Worm (Caenorhabditis elegans) whole organism, L2 larva: ENCODE data around the gene ncx-8.
A peak's percentile ranks its signal among the peaks of the same experiment; 100 is the strongest.

ENCODE experiments used
- C34F6.9 ChIP-seq: fragments of 150-350 bp; optimal IDR thresholded peaks from 2 replicates; lab custom pipeline; 2014; ENCODE audit warnings: missing biosample characterization, missing genetic modification characterization
- F13H6.1 ChIP-seq: sonication (generic microtip); optimal IDR thresholded peaks from 2 replicates; lab custom pipeline; 2016; ENCODE audit warnings: missing genetic modification characterization, missing compliant biosample characterization
- R02D3.7 ChIP-seq: fragments of 150-350 bp; optimal IDR thresholded peaks from 2 replicates; lab custom pipeline; 2014; ENCODE audit warnings: missing biosample characterization, missing genetic modification characterization
- Y55F3AM.14 ChIP-seq: fragments of 200-800 bp; sonication (Bioruptor generic); optimal IDR thresholded peaks from 2 replicates; lab custom pipeline; 2018; ENCODE audit warnings: mild to moderate bottlenecking, missing genetic modification characterization, missing compliant biosample characterization
- ZK546.5 ChIP-seq: sonication (generic microtip); optimal IDR thresholded peaks from 2 replicates; lab custom pipeline; 2017; ENCODE audit warnings: missing biosample characterization, missing genetic modification characterization
- alr-1 ChIP-seq: fragments of 150-350 bp; optimal IDR thresholded peaks from 2 replicates; lab custom pipeline; 2014; ENCODE audit warnings: missing biosample characterization, missing genetic modification characterization
- aly-2 ChIP-seq: fragments of 150-350 bp; optimal IDR thresholded peaks from 2 replicates; lab custom pipeline; 2014; ENCODE audit warnings: missing biosample characterization, missing genetic modification characterization
- ama-1 ChIP-seq: fragments of 150-350 bp; optimal IDR thresholded peaks from 2 replicates; lab custom pipeline; 2018; ENCODE audit warnings: inconsistent platforms
- blmp-1 ChIP-seq: sonication (generic microtip); optimal IDR thresholded peaks from 2 replicates; lab custom pipeline; 2017; ENCODE audit warnings: missing genetic modification characterization, mild to moderate bottlenecking, missing compliant biosample characterization, antibody characterized with exemption, moderate library complexity; ENCODE audit not compliant: insufficient read depth
- ceh-16 ChIP-seq: fragments of 150-350 bp; optimal IDR thresholded peaks from 2 replicates; lab custom pipeline; 2014; ENCODE audit warnings: missing biosample characterization, missing genetic modification characterization
- ceh-82 ChIP-seq: fragments of 150-350 bp; optimal IDR thresholded peaks from 2 replicates; lab custom pipeline; 2014; ENCODE audit warnings: missing biosample characterization, missing genetic modification characterization
- crh-2 ChIP-seq: sonication (generic microtip); optimal IDR thresholded peaks from 2 replicates; lab custom pipeline; 2017; ENCODE audit warnings: missing biosample characterization, missing genetic modification characterization
- dmd-4 ChIP-seq: sonication (generic microtip); optimal IDR thresholded peaks from 2 replicates; lab custom pipeline; 2017; ENCODE audit warnings: missing biosample characterization, missing genetic modification characterization
- egl-27 ChIP-seq: sonication (generic microtip); optimal IDR thresholded peaks from 3 replicates; lab custom pipeline; 2017; ENCODE audit warnings: missing biosample characterization, missing genetic modification reagents, missing genetic modification characterization
- elt-1 ChIP-seq: fragments of 150-350 bp; optimal IDR thresholded peaks from 2 replicates; lab custom pipeline; 2014; ENCODE audit warnings: missing biosample characterization, missing genetic modification characterization
- elt-3 ChIP-seq: sonication (generic microtip); optimal IDR thresholded peaks from 2 replicates; lab custom pipeline; 2017; ENCODE audit warnings: missing biosample characterization, missing genetic modification characterization
- fos-1 ChIP-seq: fragments of 150-350 bp; optimal IDR thresholded peaks from 2 replicates; lab custom pipeline; 2014; ENCODE audit warnings: missing biosample characterization, missing genetic modification characterization
- gmeb-1 ChIP-seq: fragments of 150-350 bp; optimal IDR thresholded peaks from 2 replicates; lab custom pipeline; 2014; ENCODE audit warnings: missing biosample characterization, missing genetic modification characterization
- lin-11 ChIP-seq: fragments of 150-350 bp; sonication (generic microtip); optimal IDR thresholded peaks from 2 replicates; lab custom pipeline; 2014; ENCODE audit warnings: missing biosample characterization, missing genetic modification characterization, inconsistent platforms, mixed read lengths
- lin-13 ChIP-seq: fragments of 150-350 bp; optimal IDR thresholded peaks from 2 replicates; lab custom pipeline; 2014; ENCODE audit warnings: missing biosample characterization, missing genetic modification reagents, missing genetic modification characterization
- mab-5 ChIP-seq: fragments of 150-350 bp; optimal IDR thresholded peaks from 2 replicates; lab custom pipeline; 2014; ENCODE audit warnings: missing biosample characterization, missing genetic modification characterization
- mdl-1 ChIP-seq, 2 experiments: fragments of 150-350 bp in 1 of 2; sonication (generic microtip) in 1 of 2; optimal IDR thresholded peaks; 2 replicates each; lab custom pipeline; 2017; ENCODE audit warnings: missing biosample characterization in 2 of 2, missing genetic modification characterization in 2 of 2
- nhr-10 ChIP-seq: sonication (generic microtip); optimal IDR thresholded peaks from 2 replicates; lab custom pipeline; 2017; ENCODE audit warnings: missing biosample characterization, missing genetic modification characterization
- nhr-11 ChIP-seq: fragments of 150-350 bp; optimal IDR thresholded peaks from 2 replicates; lab custom pipeline; 2014; ENCODE audit warnings: missing biosample characterization, missing genetic modification characterization
- nhr-12 ChIP-seq: fragments of 150-350 bp; optimal IDR thresholded peaks from 2 replicates; lab custom pipeline; 2014; ENCODE audit warnings: missing biosample characterization, missing genetic modification characterization
- nhr-129 ChIP-seq: fragments of 150-350 bp; optimal IDR thresholded peaks from 2 replicates; lab custom pipeline; 2014; ENCODE audit warnings: missing biosample characterization, missing genetic modification characterization
- nhr-21 ChIP-seq: fragments of 150-350 bp; optimal IDR thresholded peaks from 2 replicates; lab custom pipeline; 2014; ENCODE audit warnings: missing biosample characterization, missing genetic modification characterization
- nhr-23 ChIP-seq: fragments of 150-350 bp; optimal IDR thresholded peaks from 2 replicates; lab custom pipeline; 2014; ENCODE audit warnings: missing biosample characterization, missing genetic modification reagents, missing genetic modification characterization
- nhr-237 ChIP-seq: fragments of 150-350 bp; optimal IDR thresholded peaks from 2 replicates; lab custom pipeline; 2014; ENCODE audit warnings: missing biosample characterization, missing genetic modification characterization
- nhr-25 ChIP-seq: fragments of 150-350 bp; sonication (generic microtip); optimal IDR thresholded peaks from 3 replicates; lab custom pipeline; 2014; ENCODE audit warnings: missing biosample characterization, missing genetic modification characterization
- nhr-6 ChIP-seq: fragments of 150-350 bp; optimal IDR thresholded peaks from 2 replicates; lab custom pipeline; 2014; ENCODE audit warnings: missing biosample characterization, missing genetic modification characterization
- nhr-77 ChIP-seq: fragments of 150-350 bp; optimal IDR thresholded peaks from 2 replicates; lab custom pipeline; 2014; ENCODE audit warnings: missing biosample characterization, missing genetic modification characterization
- peb-1 ChIP-seq: fragments of 150-350 bp; optimal IDR thresholded peaks from 2 replicates; lab custom pipeline; 2014; ENCODE audit warnings: missing biosample characterization, missing genetic modification characterization
- sem-4 ChIP-seq: fragments of 150-350 bp; optimal IDR thresholded peaks from 2 replicates; lab custom pipeline; 2014; ENCODE audit warnings: missing biosample characterization, missing genetic modification reagents, missing genetic modification characterization
- skn-1 ChIP-seq: sonication (generic microtip); optimal IDR thresholded peaks from 2 replicates; lab custom pipeline; 2017; ENCODE audit warnings: missing biosample characterization, missing genetic modification characterization
- sma-3 ChIP-seq: sonication (generic microtip); optimal IDR thresholded peaks from 2 replicates; lab custom pipeline; 2016; ENCODE audit warnings: missing genetic modification reagents, missing genetic modification characterization, missing compliant biosample characterization
- sma-9 ChIP-seq, 2 experiments: fragments of 150-350 bp in 1 of 2; sonication (generic microtip) in 1 of 2; optimal IDR thresholded peaks; 2 replicates each; lab custom pipeline; 2014 to 2016; ENCODE audit warnings: missing genetic modification characterization in 2 of 2, mild to moderate bottlenecking in 1 of 2, missing biosample characterization in 1 of 2, missing compliant biosample characterization in 1 of 2, missing genetic modification reagents in 1 of 2, moderate library complexity in 1 of 2
- snpc-4 ChIP-seq: fragments of 150-350 bp; optimal IDR thresholded peaks from 2 replicates; lab custom pipeline; 2014; ENCODE audit warnings: missing biosample characterization, missing genetic modification characterization
- unc-39 ChIP-seq: fragments of 150-350 bp; optimal IDR thresholded peaks from 2 replicates; lab custom pipeline; 2014; ENCODE audit warnings: missing biosample characterization, missing genetic modification characterization
- unc-55 ChIP-seq: fragments of 150-350 bp; sonication (generic microtip); optimal IDR thresholded peaks from 3 replicates; lab custom pipeline; 2014; ENCODE audit warnings: missing biosample characterization, missing genetic modification reagents, missing genetic modification characterization
- unc-62 ChIP-seq: fragments of 150-350 bp; optimal IDR thresholded peaks from 2 replicates; lab custom pipeline; 2014; ENCODE audit warnings: missing biosample characterization, missing genetic modification reagents, missing genetic modification characterization
- zag-1 ChIP-seq: fragments of 150-350 bp; optimal IDR thresholded peaks from 2 replicates; lab custom pipeline; 2014; ENCODE audit warnings: missing biosample characterization, missing genetic modification characterization
- ztf-1 ChIP-seq: fragments of 200-800 bp; sonication (Bioruptor generic); conservative IDR thresholded peaks from 2 replicates; pipeline ENCODE4 v1.3.6; 2022; ENCODE audit warnings: missing genetic modification characterization, missing compliant biosample characterization
- ztf-11 ChIP-seq: sonication (generic microtip); optimal IDR thresholded peaks from 2 replicates; lab custom pipeline; 2017; ENCODE audit warnings: missing biosample characterization, missing genetic modification characterization
- ztf-4 ChIP-seq: fragments of 150-350 bp; optimal IDR thresholded peaks from 2 replicates; lab custom pipeline; 2014; ENCODE audit warnings: missing biosample characterization, missing genetic modification characterization

ncx-8 gene

DNA sequence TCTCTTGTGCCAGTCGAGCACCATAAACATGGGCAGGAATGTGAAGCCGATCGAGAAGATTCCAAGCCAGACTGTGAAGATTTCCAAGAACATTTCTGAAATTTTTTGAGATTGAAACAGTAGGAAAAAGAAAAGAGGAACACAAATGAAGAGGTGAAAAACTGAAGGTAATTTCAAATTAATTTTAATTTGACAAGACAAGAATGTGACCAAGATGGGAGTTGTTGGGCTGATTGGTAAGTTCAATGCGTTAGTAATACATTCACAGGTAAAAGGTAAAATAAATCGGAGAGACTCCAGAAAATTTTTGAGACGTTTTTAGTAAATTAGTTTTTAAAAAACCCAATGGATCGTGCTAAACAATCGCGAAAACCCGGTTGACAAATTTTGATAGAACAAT lies 43.7 kb upstream of the ncx-8 start, which contains the start of gene swt-7:
TSS of gene swt-7 (minus strand) at position 101 of the 400 bp plus-strand sequence.
- TF ChIP-seq ztf-4 (tag; lab: Kevin White, UChicago) (no peak), skn-1 (tag; lab: Kevin White, UChicago) (no peak), aly-2 (tag; lab: Kevin White, UChicago) (no peak), nhr-10 (tag; lab: Kevin White, UChicago) (no peak), nhr-12 (tag; lab: Kevin White, UChicago) (no peak), dmd-4 (tag; lab: Kevin White, UChicago) (no peak), lin-11 (tag; lab: Kevin White, UChicago) (no peak), mab-5 (tag; lab: Kevin White, UChicago) (no peak), sem-4 (tag; lab: Kevin White, UChicago) (no peak), elt-1 (tag; lab: Kevin White, UChicago) (no peak), ZK546.5 (no peak), ama-1 (no peak), snpc-4 (tag; lab: Kevin White, UChicago) (no peak)

ce11 chrV:5030212-5030611 lies 43.2 kb upstream of the ncx-8 start:
- no peak for TF ChIP-seq sem-4 (tag; lab: Kevin White, UChicago)
- peak; percentile 44 for TF ChIP-seq crh-2
- no peak for TF ChIP-seq mdl-1 (tag; optimal IDR thresholded peaks at IDR 0.05; lab: Kevin White, UChicago)
- TF ChIP-seq fos-1 (tag; lab: Kevin White, UChicago) = peak; percentile 97
- peak; percentile 13 for TF ChIP-seq F13H6.1
- no peak for TF ChIP-seq peb-1 (tag; lab: Kevin White, UChicago)
- TF ChIP-seq ZK546.5 = no peak
- TF ChIP-seq elt-1 (tag; lab: Kevin White, UChicago) = no peak
- TF ChIP-seq nhr-237 (tag; lab: Kevin White, UChicago) = no peak
- no peak for TF ChIP-seq mab-5 (tag; lab: Kevin White, UChicago)
- TF ChIP-seq sma-9 (GFP tag; optimal IDR thresholded peaks at IDR 0.05; lab: Kevin White, UChicago) = peak; percentile 29
- TF ChIP-seq sma-9 (tag; optimal IDR thresholded peaks at IDR 0.05; lab: Kevin White, UChicago) = no peak
- no peak for TF ChIP-seq unc-39 (tag; lab: Kevin White, UChicago)
- no peak for TF ChIP-seq sma-3 (GFP tag; lab: Kevin White, UChicago)
- no peak for TF ChIP-seq ceh-16 (tag; lab: Kevin White, UChicago)

ce11 chrV:5027640-5028039 lies 40.6 kb upstream of the ncx-8 start, which contains the start of gene cpt-4:
TSS of gene cpt-4 (minus strand) at chrV:5027723.
- TF ChIP-seq zag-1 (tag; lab: Kevin White, UChicago) = no peak
- TF ChIP-seq nhr-129 (tag; lab: Kevin White, UChicago) = no peak
- no peak for TF ChIP-seq nhr-23
- TF ChIP-seq skn-1 (tag; lab: Kevin White, UChicago) = no peak
- TF ChIP-seq nhr-237 (tag; lab: Kevin White, UChicago) = no peak
- peak; percentile 10 for TF ChIP-seq nhr-21 (tag; lab: Kevin White, UChicago)
- TF ChIP-seq nhr-77 = no peak
- no peak for TF ChIP-seq egl-27
- no peak for TF ChIP-seq ztf-1 (GFP tag; lab: Robert Waterston, UW)
- TF ChIP-seq nhr-6 (tag; lab: Kevin White, UChicago) = no peak
- TF ChIP-seq sem-4 (tag; lab: Kevin White, UChicago) = no peak
- TF ChIP-seq ztf-11 = no peak
- no peak for TF ChIP-seq peb-1 (tag; lab: Kevin White, UChicago)
- TF ChIP-seq dmd-4 (tag; lab: Kevin White, UChicago) = no peak
- no peak for TF ChIP-seq C34F6.9 (tag; lab: Kevin White, UChicago)
- no peak for TF ChIP-seq unc-55 (GFP tag; lab: Kevin White, UChicago)
- TF ChIP-seq nhr-25 (tag; lab: Kevin White, UChicago) = no peak
- TF ChIP-seq unc-62 (GFP tag; lab: Kevin White, UChicago) = no peak
- TF ChIP-seq elt-3 (tag; lab: Kevin White, UChicago) = no peak
- TF ChIP-seq sma-9 (GFP tag; optimal IDR thresholded peaks at IDR 0.05; lab: Kevin White, UChicago) = peak; percentile 80
- TF ChIP-seq sma-9 (tag; optimal IDR thresholded peaks at IDR 0.05; lab: Kevin White, UChicago) = no peak
- peak; percentile 10 to 24 for TF ChIP-seq mdl-1 (tag; optimal IDR thresholded peaks at IDR 0.05; lab: Kevin White, UChicago)
- TF ChIP-seq alr-1 (tag; lab: Kevin White, UChicago) = no peak
- no peak for TF ChIP-seq nhr-11 (tag; lab: Kevin White, UChicago)
- no peak for TF ChIP-seq ZK546.5
- TF ChIP-seq gmeb-1 (tag; lab: Kevin White, UChicago) = no peak
- no peak for TF ChIP-seq unc-39 (tag; lab: Kevin White, UChicago)
- peak; percentile 92 for TF ChIP-seq fos-1 (tag; lab: Kevin White, UChicago)
- no peak for TF ChIP-seq mab-5 (tag; lab: Kevin White, UChicago)
- no peak for TF ChIP-seq lin-11 (tag; lab: Kevin White, UChicago)
- TF ChIP-seq lin-13 (GFP tag; lab: Kevin White, UChicago) = no peak
- TF ChIP-seq ceh-82 (tag; lab: Kevin White, UChicago) = no peak
- no peak for TF ChIP-seq nhr-10 (tag; lab: Kevin White, UChicago)
- TF ChIP-seq R02D3.7 (tag; lab: Kevin White, UChicago) = no peak
- no peak for TF ChIP-seq sma-3 (GFP tag; lab: Kevin White, UChicago)
- TF ChIP-seq Y55F3AM.14 (GFP tag; lab: Kevin White, UChicago) = peak; percentile 58
- no peak for TF ChIP-seq blmp-1 (tag; lab: Kevin White, UChicago)
- no peak for TF ChIP-seq ama-1
- TF ChIP-seq crh-2 = peak; percentile 47
- TF ChIP-seq ceh-16 (tag; lab: Kevin White, UChicago) = no peak
- TF ChIP-seq F13H6.1 = peak; percentile 25
- no peak for TF ChIP-seq nhr-12 (tag; lab: Kevin White, UChicago)
- TF ChIP-seq, all 48 proteins: peak for 7
